Fruit fly (Drosophila melanogaster): ENCODE measurements around the gene yata.

The yata gene

dm6 chr3R:29786016-29786996 is 37.3 kb downstream of the yata start (continued):
- TF ChIP-seq Doc2 (GFP tag; IDR thresholded peaks at IDR 0.05) (no peak), Dek (tag; optimal IDR thresholded peaks at IDR 0.05) (no peak), CG11398 (GFP tag; optimal IDR thresholded peaks at IDR 0.05) (no peak), CG7372 (GFP tag; IDR thresholded peaks at IDR 0.05) (no peak), tap (tag; optimal IDR thresholded peaks at IDR 0.05) (no peak), CG8281 (tag; optimal IDR thresholded peaks at IDR 0.05) (no peak), fd102C (GFP tag; optimal IDR thresholded peaks at IDR 0.05) (no peak), CG33213 (GFP tag; optimal IDR thresholded peaks at IDR 0.05) (no peak), Ada2b (GFP tag; IDR thresholded peaks at IDR 0.05) (peak; percentile 24; the same call in 1 of the 2 replicates), CG11695 (GFP tag; IDR thresholded peaks at IDR 0.05) (0 out of 3 replicates have a peak, but pooled peaks have one; percentile 27), tll (GFP tag; optimal IDR thresholded peaks at IDR 0.05) (no peak), CG5245 (GFP tag; optimal IDR thresholded peaks at IDR 0.05) (no peak), CG4854 (GFP tag; optimal IDR thresholded peaks at IDR 0.05) (peak; percentile 2), wdn (GFP tag; IDR thresholded peaks at IDR 0.05) (no peak), zf30C (GFP tag; optimal IDR thresholded peaks at IDR 0.05) (no peak), seq (GFP tag; IDR thresholded peaks at IDR 0.05) (peak; percentile 36; the same call in 1 of the 2 replicates), B-H1 (GFP tag; IDR thresholded peaks at IDR 0.05) (no peak), lmd (GFP tag; IDR thresholded peaks at IDR 0.05) (no peak), ewg (GFP tag; optimal IDR thresholded peaks at IDR 0.05) (no peak), CG8765 (GFP tag; IDR thresholded peaks at IDR 0.05) (no peak), chif (GFP tag; optimal IDR thresholded peaks at IDR 0.05) (no peak), sob (GFP tag; IDR thresholded peaks at IDR 0.05) (no peak), Dbx (GFP tag; IDR thresholded peaks at IDR 0.05) (no peak), phol (tag; optimal IDR thresholded peaks at IDR 0.05) (peak; percentile 26), CG5180 (GFP tag; optimal IDR thresholded peaks at IDR 0.05) (no peak), Atf-2 (GFP tag; optimal IDR thresholded peaks at IDR 0.05) (no peak), grau (tag; optimal IDR thresholded peaks at IDR 0.05) (no peak), Mrtf (GFP tag; IDR thresholded peaks at IDR 0.05) (no peak), HLH4C (GFP tag; IDR thresholded peaks at IDR 0.05; ENCODE audit: partially characterized antibody) (no peak), pho (GFP tag; optimal IDR thresholded peaks at IDR 0.05) (no peak), dmrt11E (tag; optimal IDR thresholded peaks at IDR 0.05) (no peak), H15 (GFP tag; IDR thresholded peaks at IDR 0.05) (no peak), Xrp1 (GFP tag; IDR thresholded peaks at IDR 0.05) (peak; percentile 43; the same call in 1 of the 2 replicates), gsb (GFP tag; IDR thresholded peaks at IDR 0.05) (no peak), Scr (GFP tag; IDR thresholded peaks at IDR 0.05; ENCODE audit: partially characterized antibody) (no peak)

- TF ChIP-seq BtbVII (GFP tag; optimal IDR thresholded peaks at IDR 0.05) (no peak), ATbp (GFP tag; optimal IDR thresholded peaks at IDR 0.05) (peak; percentile 29), Awh (GFP tag; IDR thresholded peaks at IDR 0.05) (peak; percentile 73; the same call in 1 of the 2 replicates), h (optimal IDR thresholded peaks at IDR 0.05) (no peak), cas (GFP tag; IDR thresholded peaks at IDR 0.05) (no peak), CG4820 (GFP tag; optimal IDR thresholded peaks at IDR 0.05) (no peak), chm (GFP tag; IDR thresholded peaks at IDR 0.05) (no peak), CG9932 (GFP tag; IDR thresholded peaks at IDR 0.05) (peak; percentile 35; the same call in 1 of the 2 replicates), z (GFP tag; IDR thresholded peaks at IDR 0.05) (no peak), Lhr (GFP tag; optimal IDR thresholded peaks at IDR 0.05) (no peak), vvl (GFP tag; IDR thresholded peaks at IDR 0.05) (peak; percentile 8; the same call in 1 of the 2 replicates), ac (GFP tag; optimal IDR thresholded peaks at IDR 0.05) (no peak), sug (tag; optimal IDR thresholded peaks at IDR 0.05) (peak; percentile 77), sim (GFP tag; IDR thresholded peaks at IDR 0.05) (no peak), sob (GFP tag; IDR thresholded peaks at IDR 0.05) (0 out of 2 replicates have a peak, but pooled peaks have one; percentile 10), CG6791 (GFP tag; IDR thresholded peaks at IDR 0.05; ENCODE audit: partially characterized antibody) (no peak)
Measured at dm6 chr3R:29787891-29788549, 39.0 kb downstream of the yata start.

Measured in whole organism, embryonic.